Worm (Caenorhabditis elegans) whole organism, early embryonic: ENCODE measurements around the gene nspb-6.

Source experiments
- B0310.2 ChIP-seq: sonication (generic microtip); optimal IDR thresholded peaks from 2 replicates; lab custom pipeline; 2016; ENCODE audit warnings: mild to moderate bottlenecking, missing genetic modification characterization, missing compliant biosample characterization
- aly-1 ChIP-seq: sonication (generic microtip); optimal IDR thresholded peaks from 2 replicates; lab custom pipeline; 2016; ENCODE audit warnings: missing genetic modification characterization, missing compliant biosample characterization
- ama-1 ChIP-seq: fragments of 150-350 bp; optimal IDR thresholded peaks from 2 replicates; lab custom pipeline; 2014
- ceh-13 ChIP-seq: fragments of 200-800 bp; sonication (Bioruptor generic); optimal IDR thresholded peaks from 2 replicates; lab custom pipeline; 2018; ENCODE audit warnings: mild to moderate bottlenecking, missing genetic modification characterization, missing compliant biosample characterization
- ceh-36 ChIP-seq: sonication (generic microtip); optimal IDR thresholded peaks from 2 replicates; lab custom pipeline; 2016; ENCODE audit warnings: missing genetic modification characterization, inconsistent platforms, missing compliant biosample characterization
- flt-1 ChIP-seq: fragments of 200-800 bp; sonication (Bioruptor generic); IDR thresholded peaks from 2 replicates; pipeline ENCODE4 v1.3.6; 2022; ENCODE audit warnings: missing genetic modification characterization, missing compliant biosample characterization
- hmbx-1 ChIP-seq: sonication (generic microtip); optimal IDR thresholded peaks from 2 replicates; lab custom pipeline; 2016; ENCODE audit warnings: mild to moderate bottlenecking, missing genetic modification characterization, missing compliant biosample characterization
- hmg-4 ChIP-seq: fragments of 200-800 bp; sonication (Bioruptor generic); optimal IDR thresholded peaks from 2 replicates; lab custom pipeline; 2018; ENCODE audit warnings: mild to moderate bottlenecking, missing genetic modification characterization, missing compliant biosample characterization
- pes-1 ChIP-seq: fragments of 200-800 bp; sonication (Bioruptor generic); IDR thresholded peaks from 2 replicates; pipeline ENCODE4 v1.3.6; 2022; ENCODE audit warnings: missing genetic modification reagents, missing genetic modification characterization, missing compliant biosample characterization
- scrt-1 ChIP-seq: fragments of 200-800 bp; sonication (Bioruptor generic); IDR thresholded peaks from 2 replicates; pipeline ENCODE4 v1.3.6; 2022; ENCODE audit warnings: missing genetic modification characterization, missing compliant biosample characterization
- sea-1 ChIP-seq: fragments of 200-800 bp; sonication (Bioruptor generic); conservative IDR thresholded peaks from 2 replicates; pipeline ENCODE4 v1.3.6; 2022; ENCODE audit warnings: missing genetic modification characterization, missing compliant biosample characterization
- tbx-11 ChIP-seq: fragments of 200-800 bp; sonication (Bioruptor generic); IDR thresholded peaks from 2 replicates; pipeline ENCODE4 v1.3.6; 2022; ENCODE audit warnings: missing genetic modification characterization, missing compliant biosample characterization
- tbx-37 ChIP-seq: fragments of 200-800 bp; sonication (Bioruptor generic); conservative IDR thresholded peaks from 2 replicates; pipeline ENCODE4 v1.3.6; 2022; ENCODE audit warnings: missing genetic modification reagents, missing genetic modification characterization, missing compliant biosample characterization
- tra-4 ChIP-seq: sonication (generic microtip); optimal IDR thresholded peaks from 2 replicates; lab custom pipeline; 2017; ENCODE audit warnings: missing genetic modification characterization, missing compliant biosample characterization

ce11 chrIV:5927805-5928204, 32.5 kb downstream of the nspb-6 start:
- no peak for TF ChIP-seq ama-1 (lab: Kevin White, UChicago)
- no peak for TF ChIP-seq tbx-11 (GFP tag; lab: Robert Waterston, UW)
- TF ChIP-seq hmbx-1 = no peak
- TF ChIP-seq tbx-37 (GFP tag; lab: Robert Waterston, UW) = no peak
- no peak for TF ChIP-seq hmg-4 (GFP tag; lab: Kevin White, UChicago)
- no peak for TF ChIP-seq B0310.2 (tag; lab: Kevin White, UChicago)
- TF ChIP-seq aly-1 = no peak
- no peak for TF ChIP-seq ceh-36 (tag; lab: Kevin White, UChicago)
- no peak for TF ChIP-seq tra-4
- TF ChIP-seq flt-1 (GFP tag; lab: Robert Waterston, UW) = no peak
- no peak for TF ChIP-seq ceh-13 (GFP tag; lab: Kevin White, UChicago)
- TF ChIP-seq scrt-1 (GFP tag; lab: Robert Waterston, UW) = no peak
- no peak for TF ChIP-seq sea-1 (GFP tag; lab: Robert Waterston, UW)
- TF ChIP-seq pes-1 = no peak
